Fruit fly (Drosophila melanogaster) S2 (cell line): ENCODE measurements around the gene Ttc30.

ENCODE experiments used
- CG8478 ChIP-seq: fragments of >200 bp; optimal IDR thresholded peaks from 2 replicates; lab custom pipeline; 2018
- CTCF ChIP-seq, 2 experiments: fragments of >200 bp; optimal IDR thresholded peaks; 2 replicates each; lab custom pipeline; 2018

The Ttc30 gene

DNA sequence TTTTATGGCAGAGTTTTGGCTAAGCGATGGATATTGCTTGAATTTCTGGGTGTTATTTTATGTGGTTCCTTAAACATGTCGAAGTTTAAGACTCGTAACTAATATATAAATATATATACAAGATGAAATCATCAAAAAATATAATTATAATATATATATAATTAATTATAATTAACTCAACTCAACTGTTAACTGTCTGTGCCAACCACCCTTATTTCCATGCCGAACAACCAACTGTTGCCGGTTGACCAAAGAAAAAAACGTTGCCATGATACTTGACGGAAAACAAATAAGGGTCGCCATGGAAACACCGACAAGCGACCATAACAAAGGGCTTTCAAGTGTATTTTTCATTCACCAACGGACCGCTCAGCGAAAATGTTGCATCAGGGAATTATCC, at the start of gene Ttc30:
Gene Ttc30 (plus strand): TSS at position 301 of the 400 bp plus-strand sequence.
- TF ChIP-seq CTCF (optimal IDR thresholded peaks at IDR 0.05; lab: Kevin White, UChicago) (no peak), CG8478 (lab: Kevin White, UChicago) (no peak)

DNA sequence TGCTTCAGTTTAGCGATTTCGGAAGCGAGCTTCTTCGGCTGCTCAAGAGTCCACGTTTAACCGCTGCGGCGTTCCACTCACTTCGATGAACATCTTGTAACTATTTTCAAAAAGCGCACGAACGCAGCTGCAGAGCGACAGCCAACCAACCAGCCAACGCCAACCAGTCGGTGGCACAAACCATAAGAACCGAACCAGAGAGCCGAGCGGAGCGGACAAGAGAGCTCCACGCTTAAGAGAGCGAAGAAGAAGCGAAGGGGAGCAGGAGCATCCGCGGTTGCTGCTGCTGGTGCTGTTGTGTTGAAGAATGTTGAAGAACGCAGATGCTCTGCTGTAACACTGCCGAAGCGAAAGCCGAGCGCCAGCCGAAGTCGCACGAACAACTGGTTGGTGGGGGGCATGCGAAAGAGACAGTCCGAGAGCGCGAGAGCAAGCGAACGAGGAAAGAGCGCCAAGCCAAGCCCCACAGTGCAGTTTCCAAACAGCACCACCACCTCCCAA, 46.5 kb upstream of the Ttc30 start, which contains the start of gene CG9932:
Gene CG9932 (minus strand): TSS at position 104 of the 501 bp plus-strand sequence.
- no peak for TF ChIP-seq CTCF (optimal IDR thresholded peaks at IDR 0.05; lab: Kevin White, UChicago)
- no peak for TF ChIP-seq CG8478 (lab: Kevin White, UChicago)

DNA sequence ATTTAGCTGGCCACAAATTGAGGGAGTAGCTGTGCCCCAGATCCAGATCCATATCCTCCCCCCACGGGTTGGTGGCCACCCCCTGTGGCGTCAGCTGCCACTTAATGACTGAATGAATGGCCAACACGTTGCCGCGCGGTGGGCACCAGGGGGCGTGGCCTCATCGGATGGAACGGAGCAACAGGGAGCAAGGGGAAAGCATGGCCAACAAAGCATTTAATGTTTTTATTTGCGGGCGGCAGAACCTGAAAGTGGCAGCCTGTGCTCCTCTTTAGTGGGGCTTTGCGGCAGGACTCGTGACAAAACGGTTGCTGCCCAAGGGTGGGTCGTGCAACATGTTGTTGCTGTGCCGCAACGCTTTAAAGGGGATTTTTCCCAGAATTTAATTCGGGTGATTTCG, 40.7 kb upstream of the Ttc30 start:
- TF ChIP-seq CG8478 (lab: Kevin White, UChicago) = no peak
- TF ChIP-seq CTCF (optimal IDR thresholded peaks at IDR 0.05; lab: Kevin White, UChicago) = no peak

DNA sequence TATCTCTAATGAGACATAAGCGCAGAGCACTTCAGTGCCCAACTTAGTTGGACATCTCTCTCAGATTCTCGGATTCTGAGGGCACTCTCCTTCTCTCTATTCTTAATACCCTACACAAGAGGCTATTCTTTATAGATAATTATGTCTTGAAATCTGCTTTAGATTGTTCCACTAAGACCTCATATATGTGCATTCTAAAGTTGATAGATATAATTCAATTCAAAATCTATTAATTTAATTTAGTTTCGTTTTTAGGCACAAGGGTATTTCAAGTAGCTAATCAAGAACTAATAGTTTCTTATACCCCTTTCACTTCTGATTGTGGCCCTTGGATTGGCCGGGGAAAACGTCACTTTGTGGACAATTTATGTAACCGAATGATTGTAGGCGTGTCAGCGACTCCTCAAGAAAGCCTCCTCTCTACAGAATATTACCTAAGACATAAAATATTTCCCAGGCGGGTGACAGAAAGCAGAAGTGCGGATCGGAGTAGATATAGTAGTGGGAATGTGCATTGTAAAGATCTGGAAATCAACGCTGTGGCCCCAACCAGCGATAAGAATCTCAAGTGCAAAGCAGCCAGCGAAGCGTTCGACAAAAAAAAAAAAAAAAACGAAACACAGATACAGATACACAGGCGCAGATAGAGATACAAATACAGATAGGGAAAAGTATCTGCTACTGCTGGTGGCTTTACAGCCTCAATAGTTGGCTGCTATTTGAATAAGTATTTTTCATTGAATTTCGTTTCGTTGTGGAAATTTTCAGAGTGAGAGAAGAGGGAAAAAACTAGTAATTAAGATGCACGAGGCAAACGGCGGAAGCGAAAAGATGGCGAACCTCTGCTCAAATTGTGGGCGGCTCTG, 37.8 kb upstream of the Ttc30 start:
- TF ChIP-seq CTCF (optimal IDR thresholded peaks at IDR 0.05; lab: Kevin White, UChicago) (no peak), CG8478 (lab: Kevin White, UChicago) (no peak)

DNA sequence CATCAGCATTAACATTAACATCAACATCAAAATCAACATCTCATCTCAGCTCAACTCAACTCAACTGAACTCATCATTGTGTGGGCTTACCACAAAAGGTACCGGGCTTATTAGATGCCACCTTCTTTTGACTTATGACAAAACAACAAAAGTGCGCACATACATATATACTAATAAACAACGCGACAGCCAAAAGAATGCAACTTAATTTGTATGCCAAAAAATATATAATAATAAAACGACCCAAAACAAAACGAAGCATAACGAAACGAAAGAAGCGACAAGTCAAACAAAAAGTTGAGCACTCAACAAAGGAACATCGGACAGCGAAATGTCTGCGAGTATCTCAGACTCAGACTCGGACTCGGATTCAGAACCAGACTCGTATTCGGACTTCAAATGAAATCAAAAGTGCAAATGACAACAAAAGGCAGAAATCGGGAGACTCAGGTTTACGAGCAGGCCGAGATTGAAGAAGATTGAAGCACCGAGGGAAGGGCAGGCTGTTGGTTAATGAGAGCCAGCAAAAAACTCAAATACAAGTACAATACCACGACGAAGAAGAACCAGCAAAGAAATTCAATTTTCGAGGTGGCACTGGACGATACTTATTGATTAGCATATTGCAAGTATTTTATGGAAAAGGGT, 36.9 kb upstream of the Ttc30 start:
- TF ChIP-seq CTCF (optimal IDR thresholded peaks at IDR 0.05; lab: Kevin White, UChicago) (no peak), CG8478 (lab: Kevin White, UChicago) (no peak)

DNA sequence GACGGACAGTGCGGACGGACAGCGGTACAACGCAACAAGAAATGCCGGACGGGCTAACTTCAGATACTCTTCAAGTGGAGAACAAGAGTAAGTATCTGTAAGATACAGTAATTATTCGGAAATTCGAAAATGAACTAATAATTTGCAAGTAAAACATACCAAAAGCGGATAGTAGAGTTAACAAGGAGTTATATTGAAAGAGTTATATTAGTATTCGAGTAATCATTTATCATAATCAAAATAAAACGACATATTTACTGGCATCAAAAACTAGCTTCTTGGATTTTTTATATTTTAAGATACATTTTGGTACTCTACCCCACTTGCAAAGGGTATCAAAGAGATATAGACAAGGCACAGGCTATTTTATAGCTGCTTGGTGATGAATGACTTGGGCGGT, 35.3 kb upstream of the Ttc30 start:
- TF ChIP-seq CG8478 (lab: Kevin White, UChicago) (no peak), CTCF (optimal IDR thresholded peaks at IDR 0.05; lab: Kevin White, UChicago) (no peak)

DNA sequence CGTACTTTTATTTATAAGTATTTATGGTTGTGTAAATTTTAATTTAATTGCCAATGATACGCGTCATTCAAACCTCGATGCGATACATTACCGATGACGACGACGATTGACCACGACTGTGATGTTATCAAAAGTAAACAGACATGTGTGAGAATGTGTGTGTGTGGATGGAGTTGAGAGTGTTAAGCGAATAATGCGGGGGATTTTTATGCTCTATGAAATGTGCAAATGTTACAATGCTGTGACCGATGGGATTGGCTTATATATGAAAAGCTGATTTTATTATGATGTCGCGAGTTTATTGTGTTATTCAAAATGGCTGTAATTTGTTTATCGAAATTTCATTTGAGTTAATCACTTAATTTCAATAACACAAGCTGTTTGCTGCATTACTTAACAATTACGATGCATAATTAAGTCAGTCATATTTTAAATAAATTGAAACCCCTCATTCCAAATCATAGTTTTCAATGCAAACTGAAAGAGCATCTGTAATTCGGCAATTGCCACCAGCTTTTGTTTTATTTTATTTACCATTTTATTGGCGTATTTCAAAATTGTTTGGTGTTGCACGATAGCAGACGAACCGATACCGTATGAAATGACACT, 33.8 kb upstream of the Ttc30 start:
- TF ChIP-seq CG8478 (lab: Kevin White, UChicago) (no peak), CTCF (optimal IDR thresholded peaks at IDR 0.05; lab: Kevin White, UChicago) (no peak)

DNA sequence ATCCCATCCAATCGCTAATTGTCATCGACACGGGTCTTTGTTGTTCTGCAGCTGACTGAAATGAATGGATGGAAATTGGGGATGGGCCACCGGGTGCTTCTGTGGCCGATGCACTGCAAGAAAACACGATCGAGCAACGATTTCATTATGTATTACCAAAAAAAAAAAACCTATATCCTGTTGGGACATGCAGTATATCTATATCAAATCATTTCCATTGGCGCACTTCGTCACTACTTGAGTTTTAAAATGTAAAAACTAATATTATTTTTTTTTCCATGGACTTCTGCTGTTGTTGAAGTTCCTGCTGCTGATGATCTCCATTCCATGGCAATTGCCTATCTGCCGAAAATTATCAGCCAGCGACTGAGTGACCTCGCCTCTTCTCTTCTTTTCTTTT, 32.8 kb upstream of the Ttc30 start:
- TF ChIP-seq CG8478 (lab: Kevin White, UChicago) (no peak), CTCF (optimal IDR thresholded peaks at IDR 0.05; lab: Kevin White, UChicago) (no peak)

DNA sequence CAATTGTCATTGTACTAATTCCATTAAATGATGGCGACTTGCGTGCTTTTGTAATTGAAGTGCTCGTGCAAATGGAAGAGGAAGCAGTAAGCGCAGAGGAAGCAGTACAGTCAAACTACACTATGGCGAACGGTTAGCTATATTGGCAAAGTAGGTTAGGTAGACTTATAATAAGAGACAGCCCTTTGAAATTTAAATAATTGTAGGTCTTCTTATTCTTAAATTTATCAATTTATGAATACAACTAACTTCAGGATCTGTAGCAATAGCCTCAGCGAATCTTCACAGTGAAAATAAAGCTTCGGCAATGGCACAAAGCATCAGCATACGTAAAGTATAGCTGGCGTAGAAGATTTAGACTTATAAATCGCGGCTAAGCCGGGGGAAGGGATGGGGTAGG, 32.2 kb upstream of the Ttc30 start:
- TF ChIP-seq CG8478 (lab: Kevin White, UChicago) (no peak), CTCF (optimal IDR thresholded peaks at IDR 0.05; lab: Kevin White, UChicago) (no peak)

DNA sequence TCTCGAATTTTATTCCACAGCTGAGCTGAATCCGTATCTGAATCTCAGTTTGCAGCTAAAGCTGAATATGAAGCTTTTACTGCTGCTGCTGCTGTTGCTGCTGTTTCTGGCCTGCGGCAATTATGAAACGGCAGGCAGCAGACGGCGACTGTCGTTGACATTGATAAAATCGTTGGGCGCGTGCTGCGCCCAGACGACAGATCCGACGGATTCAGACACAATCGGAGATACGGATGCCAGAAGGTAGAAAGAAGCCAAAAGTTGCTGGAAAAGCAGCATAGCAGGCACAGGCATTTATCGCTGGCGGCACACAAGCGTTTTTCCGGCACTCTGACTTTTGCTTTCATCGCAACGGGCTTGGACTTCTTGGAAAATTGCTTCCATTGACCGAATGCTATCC, 27.1 kb upstream of the Ttc30 start:
- TF ChIP-seq CTCF (optimal IDR thresholded peaks at IDR 0.05; lab: Kevin White, UChicago) = no peak
- TF ChIP-seq CG8478 (lab: Kevin White, UChicago) = no peak

DNA sequence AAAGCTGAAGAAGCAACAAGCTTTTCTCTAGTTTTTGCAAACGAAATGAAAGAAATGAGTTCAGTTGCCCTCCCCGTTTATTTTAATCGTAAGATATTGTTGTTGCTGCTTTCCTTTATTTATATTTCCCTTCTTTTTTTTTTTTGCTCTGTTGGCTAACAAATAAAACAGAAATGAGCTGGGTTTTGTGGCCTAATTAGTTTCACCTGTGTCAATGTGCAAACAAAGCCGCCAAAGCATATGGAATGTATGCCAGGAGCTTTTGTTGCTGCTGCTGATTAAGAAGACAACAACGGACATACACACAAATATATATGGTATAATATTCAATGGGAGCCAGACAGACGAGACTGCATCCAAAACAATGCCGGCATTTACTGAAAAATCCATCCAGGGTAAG, 24.4 kb upstream of the Ttc30 start:
- TF ChIP-seq CG8478 (lab: Kevin White, UChicago) (no peak), CTCF (optimal IDR thresholded peaks at IDR 0.05; lab: Kevin White, UChicago) (no peak)

DNA sequence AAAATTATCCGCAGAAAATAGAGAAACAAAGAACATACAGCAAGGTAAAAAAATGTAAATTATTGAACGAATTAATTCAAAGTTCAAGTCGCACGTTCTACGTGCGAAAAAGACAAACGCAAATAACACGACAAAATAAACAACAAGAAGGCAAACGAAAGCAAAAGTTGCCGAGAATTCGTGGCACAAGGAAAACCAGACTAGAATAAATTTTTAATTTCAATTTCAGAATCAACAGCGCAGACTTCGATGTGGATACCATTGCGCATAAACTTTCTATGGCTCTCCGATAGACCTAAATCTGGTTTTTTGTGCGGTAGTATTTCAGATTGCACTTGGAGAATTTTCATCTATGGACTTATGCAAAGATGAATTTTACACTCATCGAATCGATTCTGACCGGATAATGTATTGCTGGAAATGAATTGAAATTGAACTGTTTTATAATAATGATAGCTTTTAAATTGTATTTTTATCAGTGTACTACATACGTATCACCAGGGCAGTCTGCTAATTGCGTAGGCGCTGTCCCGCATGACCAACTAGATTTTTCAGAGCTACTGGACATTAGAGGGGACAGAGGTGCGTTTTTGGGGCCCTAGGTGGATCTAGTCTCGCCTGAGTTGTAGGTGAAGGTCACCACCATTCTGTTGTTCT, 23.1 kb upstream of the Ttc30 start:
- no peak for TF ChIP-seq CG8478 (lab: Kevin White, UChicago)
- no peak for TF ChIP-seq CTCF (optimal IDR thresholded peaks at IDR 0.05; lab: Kevin White, UChicago)

DNA sequence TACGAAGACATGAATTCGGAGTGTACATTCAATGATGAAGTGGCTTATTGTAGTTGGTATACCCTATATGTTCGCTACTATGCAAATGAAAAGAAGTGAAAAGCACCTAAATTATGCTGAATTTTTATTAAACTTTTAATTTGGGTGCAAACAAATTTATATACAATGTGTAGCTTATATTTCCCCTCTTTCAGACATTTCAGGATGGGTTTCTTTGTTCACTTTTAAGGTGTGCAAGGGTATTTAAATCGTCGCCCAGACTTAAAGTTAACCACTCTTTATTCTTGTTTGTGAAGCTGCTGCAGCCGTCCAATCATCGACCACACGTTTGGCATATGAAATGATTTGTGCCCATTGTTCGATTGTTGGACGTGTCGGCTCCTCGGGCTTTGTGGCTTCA, 19.9 kb upstream of the Ttc30 start:
- TF ChIP-seq CTCF (optimal IDR thresholded peaks at IDR 0.05; lab: Kevin White, UChicago) (no peak), CG8478 (lab: Kevin White, UChicago) (no peak)

DNA sequence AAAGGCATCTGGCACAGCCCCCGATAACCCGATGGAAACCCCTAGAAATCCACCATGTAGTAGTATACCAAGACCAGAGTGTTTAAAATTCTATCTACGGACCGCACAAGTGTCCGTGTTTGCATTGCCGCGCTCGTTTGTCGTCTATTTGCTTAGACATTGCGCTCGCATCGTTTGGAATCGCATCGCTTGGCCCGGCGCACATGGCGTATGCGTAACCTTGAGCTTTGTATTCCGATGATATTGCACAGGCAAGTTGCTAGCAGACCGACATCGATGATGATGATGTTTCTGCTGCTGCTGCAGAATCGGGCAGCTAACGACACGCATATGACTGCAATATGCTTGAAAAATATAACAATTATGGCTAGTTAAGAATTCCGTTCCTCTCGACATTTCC, 18.1 kb upstream of the Ttc30 start:
- TF ChIP-seq CTCF (optimal IDR thresholded peaks at IDR 0.05; lab: Kevin White, UChicago) (no peak), CG8478 (lab: Kevin White, UChicago) (no peak)
